Worm (Caenorhabditis elegans) whole organism, L2 larva: ENCODE measurements around the gene F20D6.9.

Source experiments
- C34F6.9 ChIP-seq: fragments of 150-350 bp; optimal IDR thresholded peaks from 2 replicates; lab custom pipeline; 2014; ENCODE audit warnings: missing biosample characterization, missing genetic modification characterization
- R02D3.7 ChIP-seq: fragments of 150-350 bp; optimal IDR thresholded peaks from 2 replicates; lab custom pipeline; 2014; ENCODE audit warnings: missing biosample characterization, missing genetic modification characterization
- Y55F3AM.14 ChIP-seq: fragments of 200-800 bp; sonication (Bioruptor generic); optimal IDR thresholded peaks from 2 replicates; lab custom pipeline; 2018; ENCODE audit warnings: mild to moderate bottlenecking, missing genetic modification characterization, missing compliant biosample characterization
- ZK546.5 ChIP-seq: sonication (generic microtip); optimal IDR thresholded peaks from 2 replicates; lab custom pipeline; 2017; ENCODE audit warnings: missing biosample characterization, missing genetic modification characterization
- alr-1 ChIP-seq: fragments of 150-350 bp; optimal IDR thresholded peaks from 2 replicates; lab custom pipeline; 2014; ENCODE audit warnings: missing biosample characterization, missing genetic modification characterization
- ama-1 ChIP-seq: fragments of 150-350 bp; optimal IDR thresholded peaks from 2 replicates; lab custom pipeline; 2018; ENCODE audit warnings: inconsistent platforms
- blmp-1 ChIP-seq: sonication (generic microtip); optimal IDR thresholded peaks from 2 replicates; lab custom pipeline; 2017; ENCODE audit warnings: missing genetic modification characterization, mild to moderate bottlenecking, missing compliant biosample characterization, antibody characterized with exemption, moderate library complexity; ENCODE audit not compliant: insufficient read depth
- ceh-16 ChIP-seq: fragments of 150-350 bp; optimal IDR thresholded peaks from 2 replicates; lab custom pipeline; 2014; ENCODE audit warnings: missing biosample characterization, missing genetic modification characterization
- ceh-82 ChIP-seq: fragments of 150-350 bp; optimal IDR thresholded peaks from 2 replicates; lab custom pipeline; 2014; ENCODE audit warnings: missing biosample characterization, missing genetic modification characterization
- crh-2 ChIP-seq: sonication (generic microtip); optimal IDR thresholded peaks from 2 replicates; lab custom pipeline; 2017; ENCODE audit warnings: missing biosample characterization, missing genetic modification characterization
- dmd-4 ChIP-seq: sonication (generic microtip); optimal IDR thresholded peaks from 2 replicates; lab custom pipeline; 2017; ENCODE audit warnings: missing biosample characterization, missing genetic modification characterization
- egl-27 ChIP-seq: sonication (generic microtip); optimal IDR thresholded peaks from 3 replicates; lab custom pipeline; 2017; ENCODE audit warnings: missing biosample characterization, missing genetic modification reagents, missing genetic modification characterization
- elt-3 ChIP-seq: sonication (generic microtip); optimal IDR thresholded peaks from 2 replicates; lab custom pipeline; 2017; ENCODE audit warnings: missing biosample characterization, missing genetic modification characterization
- gmeb-1 ChIP-seq: fragments of 150-350 bp; optimal IDR thresholded peaks from 2 replicates; lab custom pipeline; 2014; ENCODE audit warnings: missing biosample characterization, missing genetic modification characterization
- lin-13 ChIP-seq: fragments of 150-350 bp; optimal IDR thresholded peaks from 2 replicates; lab custom pipeline; 2014; ENCODE audit warnings: missing biosample characterization, missing genetic modification reagents, missing genetic modification characterization
- lin-39 ChIP-seq: fragments of 150-350 bp; optimal IDR thresholded peaks from 2 replicates; lab custom pipeline; 2014; ENCODE audit warnings: missing biosample characterization, missing genetic modification reagents, missing genetic modification characterization
- lsy-2 ChIP-seq, 2 experiments: fragments of 150-350 bp in 1 of 2; sonication (generic microtip) in 1 of 2; optimal IDR thresholded peaks; 2 replicates each; lab custom pipeline; 2014 to 2017; ENCODE audit warnings: missing biosample characterization in 2 of 2, missing genetic modification characterization in 2 of 2
- mab-5 ChIP-seq: fragments of 150-350 bp; optimal IDR thresholded peaks from 2 replicates; lab custom pipeline; 2014; ENCODE audit warnings: missing biosample characterization, missing genetic modification characterization
- mbf-1 ChIP-seq: sonication (generic microtip); optimal IDR thresholded peaks from 2 replicates; lab custom pipeline; 2017; ENCODE audit warnings: missing biosample characterization, missing genetic modification characterization
- nhr-11 ChIP-seq: fragments of 150-350 bp; optimal IDR thresholded peaks from 2 replicates; lab custom pipeline; 2014; ENCODE audit warnings: missing biosample characterization, missing genetic modification characterization
- nhr-12 ChIP-seq: fragments of 150-350 bp; optimal IDR thresholded peaks from 2 replicates; lab custom pipeline; 2014; ENCODE audit warnings: missing biosample characterization, missing genetic modification characterization
- nhr-129 ChIP-seq: fragments of 150-350 bp; optimal IDR thresholded peaks from 2 replicates; lab custom pipeline; 2014; ENCODE audit warnings: missing biosample characterization, missing genetic modification characterization
- nhr-21 ChIP-seq: fragments of 150-350 bp; optimal IDR thresholded peaks from 2 replicates; lab custom pipeline; 2014; ENCODE audit warnings: missing biosample characterization, missing genetic modification characterization
- nhr-25 ChIP-seq: fragments of 150-350 bp; sonication (generic microtip); optimal IDR thresholded peaks from 3 replicates; lab custom pipeline; 2014; ENCODE audit warnings: missing biosample characterization, missing genetic modification characterization
- nhr-6 ChIP-seq: fragments of 150-350 bp; optimal IDR thresholded peaks from 2 replicates; lab custom pipeline; 2014; ENCODE audit warnings: missing biosample characterization, missing genetic modification characterization
- nhr-77 ChIP-seq: fragments of 150-350 bp; optimal IDR thresholded peaks from 2 replicates; lab custom pipeline; 2014; ENCODE audit warnings: missing biosample characterization, missing genetic modification characterization
- peb-1 ChIP-seq: fragments of 150-350 bp; optimal IDR thresholded peaks from 2 replicates; lab custom pipeline; 2014; ENCODE audit warnings: missing biosample characterization, missing genetic modification characterization
- skn-1 ChIP-seq: sonication (generic microtip); optimal IDR thresholded peaks from 2 replicates; lab custom pipeline; 2017; ENCODE audit warnings: missing biosample characterization, missing genetic modification characterization
- sma-3 ChIP-seq: sonication (generic microtip); optimal IDR thresholded peaks from 2 replicates; lab custom pipeline; 2016; ENCODE audit warnings: missing genetic modification reagents, missing genetic modification characterization, missing compliant biosample characterization
- sma-9 ChIP-seq, 2 experiments: fragments of 150-350 bp in 1 of 2; sonication (generic microtip) in 1 of 2; optimal IDR thresholded peaks; 2 replicates each; lab custom pipeline; 2014 to 2016; ENCODE audit warnings: missing genetic modification characterization in 2 of 2, mild to moderate bottlenecking in 1 of 2, missing biosample characterization in 1 of 2, missing compliant biosample characterization in 1 of 2, missing genetic modification reagents in 1 of 2, moderate library complexity in 1 of 2
- snpc-4 ChIP-seq: fragments of 150-350 bp; optimal IDR thresholded peaks from 2 replicates; lab custom pipeline; 2014; ENCODE audit warnings: missing biosample characterization, missing genetic modification characterization
- unc-39 ChIP-seq: fragments of 150-350 bp; optimal IDR thresholded peaks from 2 replicates; lab custom pipeline; 2014; ENCODE audit warnings: missing biosample characterization, missing genetic modification characterization
- unc-55 ChIP-seq: fragments of 150-350 bp; sonication (generic microtip); optimal IDR thresholded peaks from 3 replicates; lab custom pipeline; 2014; ENCODE audit warnings: missing biosample characterization, missing genetic modification reagents, missing genetic modification characterization
- unc-62 ChIP-seq: fragments of 150-350 bp; optimal IDR thresholded peaks from 2 replicates; lab custom pipeline; 2014; ENCODE audit warnings: missing biosample characterization, missing genetic modification reagents, missing genetic modification characterization
- ztf-1 ChIP-seq: fragments of 200-800 bp; sonication (Bioruptor generic); conservative IDR thresholded peaks from 2 replicates; pipeline ENCODE4 v1.3.6; 2022; ENCODE audit warnings: missing genetic modification characterization, missing compliant biosample characterization
- ztf-11 ChIP-seq: sonication (generic microtip); optimal IDR thresholded peaks from 2 replicates; lab custom pipeline; 2017; ENCODE audit warnings: missing biosample characterization, missing genetic modification characterization

Gene F20D6.9

ce11 chrV:8177349-8177748 lies at the start of gene F20D6.9:
F20D6.9 (minus strand) TSS chrV:8177449.
- no peak for TF ChIP-seq ceh-82 (tag; lab: Kevin White, UChicago)
- no peak for TF ChIP-seq unc-39 (tag; lab: Kevin White, UChicago)
- no peak for TF ChIP-seq ama-1 (lab: Kevin White, UChicago)
- no peak for TF ChIP-seq elt-3 (tag; lab: Kevin White, UChicago)
- TF ChIP-seq nhr-21 (tag; lab: Kevin White, UChicago), result no peak

ce11 chrV:8226812-8227211 lies 49.6 kb upstream of the F20D6.9 start, which contains the start of gene K07C11.10:
K07C11.10 (minus strand) TSS chrV:8226912.
- no peak for TF ChIP-seq mab-5
- no peak for TF ChIP-seq unc-62 (GFP tag; lab: Kevin White, UChicago)
- TF ChIP-seq nhr-77 (tag; lab: Kevin White, UChicago), result no peak
- TF ChIP-seq gmeb-1 (tag; lab: Kevin White, UChicago), result no peak
- TF ChIP-seq lin-39, result no peak
- no peak for TF ChIP-seq ama-1 (lab: Kevin White, UChicago)

ce11 chrV:8224634-8225033 lies 47.4 kb upstream of the F20D6.9 start, which contains the start of gene pax-1:
pax-1 (plus strand) TSS chrV:8224934.
- TF ChIP-seq ceh-16 (tag; lab: Kevin White, UChicago), result no peak
- no peak for TF ChIP-seq nhr-25
- TF ChIP-seq sma-3 (GFP tag; lab: Kevin White, UChicago), result no peak
- TF ChIP-seq egl-27 (tag; lab: Kevin White, UChicago), result no peak
- TF ChIP-seq ZK546.5, result no peak
- no peak for TF ChIP-seq ztf-11 (tag; lab: Kevin White, UChicago)
- no peak for TF ChIP-seq lin-13 (GFP tag; lab: Kevin White, UChicago)
- TF ChIP-seq skn-1 (tag; lab: Kevin White, UChicago), result no peak
- TF ChIP-seq sma-9 (GFP tag; optimal IDR thresholded peaks at IDR 0.05; lab: Kevin White, UChicago), result no peak
- TF ChIP-seq sma-9 (tag; optimal IDR thresholded peaks at IDR 0.05; lab: Kevin White, UChicago), result no peak
- TF ChIP-seq dmd-4 (tag; lab: Kevin White, UChicago), result no peak
- no peak for TF ChIP-seq snpc-4 (tag; lab: Kevin White, UChicago)
- TF ChIP-seq ceh-82 (tag; lab: Kevin White, UChicago), result no peak

- TF ChIP-seq unc-62 (GFP tag; lab: Kevin White, UChicago), result no peak
- TF ChIP-seq nhr-12 (tag; lab: Kevin White, UChicago), result no peak
- no peak for TF ChIP-seq C34F6.9 (tag; lab: Kevin White, UChicago)
- no peak for TF ChIP-seq unc-39 (tag; lab: Kevin White, UChicago)
- TF ChIP-seq nhr-77 (tag; lab: Kevin White, UChicago), result no peak
- no peak for TF ChIP-seq nhr-21 (tag; lab: Kevin White, UChicago)
- TF ChIP-seq snpc-4 (tag; lab: Kevin White, UChicago), result no peak
- TF ChIP-seq mbf-1 (tag; lab: Kevin White, UChicago), result no peak
- no peak for TF ChIP-seq nhr-11
- no peak for TF ChIP-seq ceh-82 (tag; lab: Kevin White, UChicago)
- TF ChIP-seq alr-1 (tag; lab: Kevin White, UChicago), result no peak
- TF ChIP-seq Y55F3AM.14 (GFP tag; lab: Kevin White, UChicago), result no peak
- TF ChIP-seq nhr-6 (tag; lab: Kevin White, UChicago), result no peak
- TF ChIP-seq egl-27 (tag; lab: Kevin White, UChicago), result no peak
- TF ChIP-seq lin-39, result no peak
- no peak for TF ChIP-seq nhr-25
- no peak for TF ChIP-seq mab-5
Measured at ce11 chrV:8223417-8223816, 46.2 kb upstream of the F20D6.9 start.

ce11 chrV:8221083-8221538 lies 43.9 kb upstream of the F20D6.9 start, which contains the start of the genes cogc-6 and air-1:
cogc-6 (minus strand) TSS chrV:8221316.
air-1 (plus strand) TSS chrV:8221488.
- no peak for TF ChIP-seq nhr-6 (tag; lab: Kevin White, UChicago)
- TF ChIP-seq mab-5, result no peak
- no peak for TF ChIP-seq blmp-1 (tag; lab: Kevin White, UChicago)
- TF ChIP-seq R02D3.7 (tag; lab: Kevin White, UChicago), result no peak
- no peak for TF ChIP-seq ztf-1 (GFP tag; lab: Robert Waterston, UW)
- TF ChIP-seq snpc-4 (tag; lab: Kevin White, UChicago), result peak; percentile 11
- no peak for TF ChIP-seq peb-1 (tag; lab: Kevin White, UChicago)
- TF ChIP-seq gmeb-1 (tag; lab: Kevin White, UChicago), result peak; percentile 53
- TF ChIP-seq nhr-129 (tag; lab: Kevin White, UChicago), result peak; percentile 44
- TF ChIP-seq sma-9 (GFP tag; optimal IDR thresholded peaks at IDR 0.05; lab: Kevin White, UChicago), result no peak
- TF ChIP-seq sma-9 (tag; optimal IDR thresholded peaks at IDR 0.05; lab: Kevin White, UChicago), result no peak
- TF ChIP-seq crh-2 (tag; lab: Kevin White, UChicago), result peak; percentile 88
- TF ChIP-seq lsy-2 (tag; optimal IDR thresholded peaks at IDR 0.05; lab: Kevin White, UChicago), result peak in 1 of 2 experiments; percentile 41
- TF ChIP-seq C34F6.9 (tag; lab: Kevin White, UChicago), result peak; percentile 48
- no peak for TF ChIP-seq nhr-11
- peak; percentile 34 for TF ChIP-seq unc-55 (GFP tag; lab: Kevin White, UChicago)
- TF ChIP-seq, all 48 proteins: peak for 7
